Fruit fly (Drosophila melanogaster) whole organism, embryonic: Measurements from ENCODE around the gene dati.

Experiments used
- CG10321 ChIP-seq: fragments of 200-800 bp; sonication (Bioruptor generic); IDR thresholded peaks from 2 replicates; pipeline ENCODE4 v1.3.6; 2022; ENCODE audit warnings: missing biosample characterization, missing genetic modification characterization
- CG10979 ChIP-seq: fragments of 200-800 bp; sonication (Bioruptor generic); optimal IDR thresholded peaks from 2 replicates; lab custom pipeline; 2018; ENCODE audit warnings: missing biosample characterization, mild to moderate bottlenecking, missing genetic modification characterization, moderate library complexity
- CG11398 ChIP-seq: fragments of 200-800 bp; sonication (Bioruptor generic); optimal IDR thresholded peaks from 2 replicates; lab custom pipeline; 2016; ENCODE audit warnings: missing biosample characterization, missing genetic modification characterization
- CG13894 ChIP-seq: fragments of 200-800 bp; sonication (Bioruptor generic); optimal IDR thresholded peaks from 3 replicates; lab custom pipeline; 2018; ENCODE audit warnings: missing biosample characterization, mild to moderate bottlenecking, missing genetic modification characterization, moderate library complexity
- CG1602 ChIP-seq: fragments of 200-800 bp; sonication (Bioruptor generic); optimal IDR thresholded peaks from 3 replicates; lab custom pipeline; 2016; ENCODE audit warnings: missing biosample characterization, missing genetic modification characterization
- CG2116 ChIP-seq: fragments of 200-800 bp; sonication (Bioruptor generic); optimal IDR thresholded peaks from 3 replicates; lab custom pipeline; 2018; ENCODE audit warnings: missing biosample characterization, mild to moderate bottlenecking, missing genetic modification characterization
- CG30431 ChIP-seq: fragments of 200-800 bp; sonication (Bioruptor generic); optimal IDR thresholded peaks from 2 replicates; lab custom pipeline; 2017; ENCODE audit warnings: missing biosample characterization, missing genetic modification characterization
- CG3065 ChIP-seq: fragments of 200-800 bp; sonication (Bioruptor generic); optimal IDR thresholded peaks from 2 replicates; lab custom pipeline; 2016; ENCODE audit warnings: missing biosample characterization, missing genetic modification characterization
- CG3163 ChIP-seq: fragments of 200-800 bp; sonication (Bioruptor generic); optimal IDR thresholded peaks from 3 replicates; lab custom pipeline; 2016; ENCODE audit warnings: missing biosample characterization, missing genetic modification characterization
- CG33557 ChIP-seq: fragments of 200-800 bp; sonication (Bioruptor generic); optimal IDR thresholded peaks from 2 replicates; lab custom pipeline; 2019; ENCODE audit warnings: missing biosample characterization, mild to moderate bottlenecking, missing genetic modification characterization, moderate library complexity
- CG34224 ChIP-seq: fragments of 200-800 bp; sonication (Bioruptor generic); IDR thresholded peaks from 3 replicates; pipeline ENCODE4 v1.3.6; 2022; ENCODE audit warnings: missing biosample characterization, missing genetic modification characterization; ENCODE audit not compliant: partially characterized antibody
- CG6765 ChIP-seq: fragments of 200-800 bp; sonication (Bioruptor generic); optimal IDR thresholded peaks from 3 replicates; lab custom pipeline; 2017; ENCODE audit warnings: missing biosample characterization, mild to moderate bottlenecking, missing genetic modification characterization
- CG7745 ChIP-seq: fragments of 200-800 bp; sonication (Bioruptor generic); optimal IDR thresholded peaks from 2 replicates; lab custom pipeline; 2018; ENCODE audit warnings: missing biosample characterization, mild to moderate bottlenecking, missing genetic modification characterization, moderate library complexity
- CG8765 ChIP-seq: fragments of 200-800 bp; sonication (Bioruptor generic); IDR thresholded peaks from 2 replicates; pipeline ENCODE4 v1.3.6; 2022; ENCODE audit warnings: missing biosample characterization, missing genetic modification characterization
- D19A ChIP-seq: fragments of 200-800 bp; optimal IDR thresholded peaks from 3 replicates; lab custom pipeline; 2019; ENCODE audit warnings: missing biosample characterization, mild to moderate bottlenecking, missing genetic modification characterization, moderate library complexity
- Dip3 ChIP-seq: fragments of 200-800 bp; sonication (Bioruptor generic); optimal IDR thresholded peaks from 3 replicates; lab custom pipeline; 2016; ENCODE audit warnings: missing biosample characterization, missing genetic modification characterization
- E2f2 ChIP-seq: fragments of 200-800 bp; sonication (Bioruptor generic); IDR thresholded peaks from 2 replicates; pipeline ENCODE4 v1.3.6; 2022; ENCODE audit warnings: missing biosample characterization, missing genetic modification characterization
- ERR ChIP-seq: fragments of 200-800 bp; sonication (Bioruptor generic); optimal IDR thresholded peaks from 2 replicates; lab custom pipeline; 2016; ENCODE audit warnings: missing biosample characterization, missing genetic modification characterization
- HHEX ChIP-seq: fragments of 200-800 bp; sonication (Bioruptor generic); optimal IDR thresholded peaks from 3 replicates; lab custom pipeline; 2017; ENCODE audit warnings: missing biosample characterization, mild to moderate bottlenecking, missing genetic modification characterization, missing genetic modification reagents
- HLH4C ChIP-seq: fragments of 200-800 bp; sonication (Bioruptor generic); IDR thresholded peaks from 3 replicates; pipeline ENCODE4 v1.3.6; 2022; ENCODE audit warnings: missing biosample characterization, missing genetic modification characterization; ENCODE audit not compliant: partially characterized antibody
- Hmr ChIP-seq: fragments of 200-800 bp; sonication (Bioruptor generic); optimal IDR thresholded peaks from 3 replicates; lab custom pipeline; 2017; ENCODE audit warnings: mild to moderate bottlenecking, missing biosample characterization, missing genetic modification reagents, missing genetic modification characterization
- Hsf ChIP-seq: fragments of 200-800 bp; sonication (Bioruptor generic); optimal IDR thresholded peaks from 3 replicates; lab custom pipeline; 2016; ENCODE audit warnings: missing biosample characterization, missing genetic modification characterization
- Lhr ChIP-seq: fragments of 200-800 bp; sonication (Bioruptor generic); optimal IDR thresholded peaks from 3 replicates; lab custom pipeline; 2017; ENCODE audit warnings: mild to moderate bottlenecking, missing biosample characterization, missing genetic modification reagents, missing genetic modification characterization
- Lim3 ChIP-seq: fragments of 200-800 bp; sonication (Bioruptor generic); IDR thresholded peaks from 2 replicates; pipeline ENCODE4 v1.3.6; 2022; ENCODE audit warnings: missing biosample characterization, missing genetic modification characterization
- Myb ChIP-seq: fragments of 200-800 bp; sonication (Bioruptor generic); optimal IDR thresholded peaks from 2 replicates; lab custom pipeline; 2016; ENCODE audit warnings: missing biosample characterization, missing genetic modification characterization
- ara ChIP-seq: fragments of 200-800 bp; sonication (Bioruptor generic); IDR thresholded peaks from 2 replicates; pipeline ENCODE4 v1.3.6; 2022; ENCODE audit warnings: missing biosample characterization, missing genetic modification characterization
- ato ChIP-seq: fragments of 200-800 bp; sonication (Bioruptor generic); IDR thresholded peaks from 2 replicates; pipeline ENCODE4 v1.3.6; 2022; ENCODE audit warnings: missing biosample characterization, missing genetic modification characterization; ENCODE audit not compliant: partially characterized antibody
- caup ChIP-seq: fragments of 200-800 bp; sonication (Bioruptor generic); optimal IDR thresholded peaks from 3 replicates; lab custom pipeline; 2017; ENCODE audit warnings: missing biosample characterization, mild to moderate bottlenecking, missing genetic modification characterization, moderate library complexity; ENCODE audit not compliant: severe bottlenecking
- dan ChIP-seq: fragments of 200-800 bp; sonication (Bioruptor generic); IDR thresholded peaks from 2 replicates; pipeline ENCODE4 v1.3.6; 2022; ENCODE audit warnings: missing biosample characterization, missing genetic modification characterization
- dpn ChIP-seq, 2 experiments: fragments of 200-800 bp; sonication (Bioruptor generic); optimal IDR thresholded peaks; 3 replicates each; lab custom pipeline; 2016; ENCODE audit warnings: missing biosample characterization in 2 of 2, missing genetic modification characterization in 2 of 2
- en ChIP-seq: fragments of 200-800 bp; sonication (Bioruptor generic); optimal IDR thresholded peaks from 2 replicates; lab custom pipeline; 2016; ENCODE audit warnings: missing biosample characterization, missing genetic modification characterization
- eve ChIP-seq, 2 experiments: fragments of >200 bp; optimal IDR thresholded peaks; 2 replicates each; lab custom pipeline; 2017; ENCODE audit warnings: missing biosample characterization in 2 of 2, missing genetic modification characterization in 2 of 2
- exex ChIP-seq: fragments of 200-800 bp; sonication (Bioruptor generic); optimal IDR thresholded peaks from 4 replicates; lab custom pipeline; 2018; ENCODE audit warnings: missing biosample characterization, mild to moderate bottlenecking, missing genetic modification characterization, moderate library complexity
- fd3F ChIP-seq: fragments of 200-800 bp; sonication (Bioruptor generic); optimal IDR thresholded peaks from 2 replicates; lab custom pipeline; 2018; ENCODE audit warnings: missing biosample characterization, mild to moderate bottlenecking, missing genetic modification characterization, moderate library complexity
- fd64A ChIP-seq: fragments of 200-800 bp; sonication (Bioruptor generic); optimal IDR thresholded peaks from 3 replicates; lab custom pipeline; 2018; ENCODE audit warnings: missing biosample characterization, mild to moderate bottlenecking, missing genetic modification characterization
- fru ChIP-seq: fragments of >200 bp; optimal IDR thresholded peaks from 2 replicates; lab custom pipeline; 2017
- gro ChIP-seq: fragments of 200-800 bp; sonication (Bioruptor generic); optimal IDR thresholded peaks from 2 replicates; lab custom pipeline; 2016; ENCODE audit warnings: missing biosample characterization, missing genetic modification characterization
- hbn ChIP-seq: fragments of 200-800 bp; sonication (Bioruptor generic); IDR thresholded peaks from 2 replicates; pipeline ENCODE4 v1.3.6; 2022; ENCODE audit warnings: missing biosample characterization, missing genetic modification characterization; ENCODE audit not compliant: partially characterized antibody
- jumu ChIP-seq: fragments of 200-800 bp; sonication (Bioruptor generic); optimal IDR thresholded peaks from 3 replicates; lab custom pipeline; 2016; ENCODE audit warnings: missing biosample characterization, missing genetic modification characterization
- kah ChIP-seq: fragments of 200-800 bp; sonication (Bioruptor generic); optimal IDR thresholded peaks from 2 replicates; lab custom pipeline; 2018; ENCODE audit warnings: missing biosample characterization, mild to moderate bottlenecking, missing genetic modification characterization
- luna ChIP-seq: fragments of 200-800 bp; sonication (Bioruptor generic); optimal IDR thresholded peaks from 2 replicates; lab custom pipeline; 2016; ENCODE audit warnings: missing biosample characterization, missing genetic modification characterization
- nerfin-1 ChIP-seq: fragments of 200-800 bp; sonication (Bioruptor generic); optimal IDR thresholded peaks from 3 replicates; lab custom pipeline; 2019; ENCODE audit warnings: missing biosample characterization, mild to moderate bottlenecking, missing genetic modification characterization, moderate library complexity
- odd ChIP-seq: fragments of 200-800 bp; sonication (Bioruptor generic); optimal IDR thresholded peaks from 2 replicates; lab custom pipeline; 2017; ENCODE audit warnings: missing biosample characterization, mild to moderate bottlenecking, missing genetic modification characterization
- psq ChIP-seq: fragments of 200-800 bp; sonication (Bioruptor generic); optimal IDR thresholded peaks from 2 replicates; lab custom pipeline; 2017; ENCODE audit warnings: missing biosample characterization, missing genetic modification characterization
- row ChIP-seq: fragments of 200-800 bp; sonication (Bioruptor generic); IDR thresholded peaks from 3 replicates; pipeline ENCODE4 v1.3.6; 2022; ENCODE audit warnings: missing biosample characterization, missing genetic modification characterization
- slbo ChIP-seq: fragments of 200-800 bp; sonication (Bioruptor generic); IDR thresholded peaks from 2 replicates; pipeline ENCODE4 v1.3.6; 2022; ENCODE audit warnings: missing biosample characterization, missing genetic modification characterization
- tap ChIP-seq: fragments of 200-800 bp; optimal IDR thresholded peaks from 3 replicates; lab custom pipeline; 2019; ENCODE audit warnings: missing biosample characterization, mild to moderate bottlenecking, missing genetic modification characterization, moderate library complexity
- tna ChIP-seq: fragments of 200-800 bp; sonication (Bioruptor generic); IDR thresholded peaks from 2 replicates; pipeline ENCODE4 v1.3.6; 2022; ENCODE audit warnings: missing biosample characterization, missing genetic modification characterization; ENCODE audit not compliant: partially characterized antibody
- unc-4 ChIP-seq: fragments of 200-800 bp; sonication (Bioruptor generic); IDR thresholded peaks from 2 replicates; pipeline ENCODE4 v1.3.6; 2022; ENCODE audit warnings: missing biosample characterization, missing genetic modification characterization; ENCODE audit not compliant: partially characterized antibody
- wek ChIP-seq: fragments of 200-800 bp; sonication (Bioruptor generic); optimal IDR thresholded peaks from 3 replicates; lab custom pipeline; 2018; ENCODE audit warnings: missing biosample characterization, mild to moderate bottlenecking, missing genetic modification characterization, moderate library complexity
- yki ChIP-seq: fragments of >200 bp; optimal IDR thresholded peaks from 3 replicates; lab custom pipeline; 2018
- z ChIP-seq: fragments of 200-800 bp; sonication (Bioruptor generic); IDR thresholded peaks from 3 replicates; pipeline ENCODE4 v1.3.6; 2022; ENCODE audit warnings: missing biosample characterization, missing genetic modification characterization

dati gene

dm6 chr4:404325-404724 is 8.9 kb upstream of the dati start (continued):
- TF ChIP-seq ara (GFP tag; lab: Robert Waterston, UW) (peak; percentile 56; the same call in 1 of the 2 replicates), eve (GFP tag; optimal IDR thresholded peaks at IDR 0.05; lab: Kevin White, UChicago) (peak in 1 of 2 experiments; percentile 47), D19A (tag; lab: Kevin White, UChicago) (peak; percentile 60), nerfin-1 (tag; lab: Kevin White, UChicago) (peak; percentile 33), ERR (no peak), slbo (GFP tag; lab: Robert Waterston, UW) (no peak), Hmr (GFP tag; lab: Kevin White, UChicago) (peak; percentile 48), z (GFP tag; lab: Robert Waterston, UW) (no peak), CG3065 (no peak), unc-4 (GFP tag; lab: Robert Waterston, UW) (no peak), tna (GFP tag; lab: Robert Waterston, UW) (no peak), fd3F (GFP tag; lab: Kevin White, UChicago) (no peak), exex (tag; lab: Kevin White, UChicago) (no peak), jumu (GFP tag; lab: Kevin White, UChicago) (no peak), CG13894 (no peak), fru (no peak), tap (peak; percentile 65), CG3163 (GFP tag; lab: Kevin White, UChicago) (peak; percentile 97), dan (GFP tag; lab: Robert Waterston, UW) (no peak), CG30431 (GFP tag; lab: Kevin White, UChicago) (no peak), kah (GFP tag; lab: Kevin White, UChicago) (peak; percentile 81), CG11398 (no peak), CG33557 (GFP tag; lab: Kevin White, UChicago) (peak; percentile 66), HHEX (GFP tag; lab: Kevin White, UChicago) (peak; percentile 64), Hsf (GFP tag; lab: Kevin White, UChicago) (no peak), CG10321 (GFP tag; lab: Robert Waterston, UW) (no peak), Myb (GFP tag; lab: Kevin White, UChicago) (no peak), CG8765 (GFP tag; lab: Robert Waterston, UW) (no peak), CG7745 (no peak), CG10979 (tag; lab: Kevin White, UChicago) (peak; percentile 65), luna (GFP tag; lab: Kevin White, UChicago) (no peak), caup (GFP tag; lab: Kevin White, UChicago) (peak; percentile 67), Dip3 (GFP tag; lab: Kevin White, UChicago) (no peak), CG34224 (no peak), gro (GFP tag; lab: Kevin White, UChicago) (no peak), CG1602 (GFP tag; lab: Kevin White, UChicago) (no peak), ato (no peak), en (no peak), hbn (GFP tag; lab: Robert Waterston, UW) (no peak), psq (GFP tag; lab: Kevin White, UChicago) (no peak), HLH4C (GFP tag; lab: Robert Waterston, UW) (no peak), dpn (GFP tag; optimal IDR thresholded peaks at IDR 0.05; lab: Kevin White, UChicago) (peak in 1 of 2 experiments; percentile 29), odd (peak; percentile 74), wek (GFP tag; lab: Kevin White, UChicago) (peak; percentile 60), Lim3 (no peak), Lhr (GFP tag; lab: Kevin White, UChicago) (peak; percentile 1), CG2116 (GFP tag; lab: Kevin White, UChicago) (no peak), E2f2 (no peak), CG6765 (GFP tag; lab: Kevin White, UChicago) (peak; percentile 46), fd64A (GFP tag; lab: Kevin White, UChicago) (peak; percentile 65), yki (no peak), row (GFP tag; lab: Robert Waterston, UW) (0 out of 3 replicates have a peak, but pooled peaks have one; percentile 7)
